Worm (Caenorhabditis elegans): ENCODE results near the gene col-95.

- TF ChIP-seq unc-86 (tag; optimal IDR thresholded peaks at IDR 0.05) = no peak
- no peak for TF ChIP-seq tbx-7 (tag; optimal IDR thresholded peaks at IDR 0.05)
- no peak for TF ChIP-seq hlh-13 (GFP tag; optimal IDR thresholded peaks at IDR 0.05)
- no peak for TF ChIP-seq ceh-34 (tag; optimal IDR thresholded peaks at IDR 0.05)
- TF ChIP-seq ceh-31 (tag; optimal IDR thresholded peaks at IDR 0.05) = no peak
- no peak for TF ChIP-seq odd-2 (tag; optimal IDR thresholded peaks at IDR 0.05)
- TF ChIP-seq pha-4 (tag; optimal IDR thresholded peaks at IDR 0.05) = no peak
- TF ChIP-seq C38D4.7 (GFP tag; optimal IDR thresholded peaks at IDR 0.05) = no peak
- no peak for TF ChIP-seq tbx-2 (tag; optimal IDR thresholded peaks at IDR 0.05)
- no peak for TF ChIP-seq ceh-14 (tag; optimal IDR thresholded peaks at IDR 0.05)
- TF ChIP-seq ama-1 (optimal IDR thresholded peaks at IDR 0.05) = no peak
- TF ChIP-seq pqm-1 (tag; optimal IDR thresholded peaks at IDR 0.05) = no peak
Measured at ce11 chrIII:11726590-11726989, 22.8 kb downstream of the col-95 start, which contains the start of gene Y41C4A.12.

Measured in whole organism, late embryonic.